Worm (Caenorhabditis elegans): Measurements from ENCODE around the gene twk-48.
A peak's percentile ranks its signal among the peaks of the same experiment; 100 is the strongest.

The twk-48 gene

ce11 chrIII:9874515-9874914, 14.0 kb downstream of the twk-48 start:
- no peak for TF ChIP-seq T20F7.1 (GFP tag; optimal IDR thresholded peaks at IDR 0.05)
- TF ChIP-seq hlh-11 (tag; optimal IDR thresholded peaks at IDR 0.05), result no peak
- no peak for TF ChIP-seq dmd-9 (GFP tag; IDR thresholded peaks at IDR 0.05)
- no peak for TF ChIP-seq Y75B8A.6 (GFP tag; IDR thresholded peaks at IDR 0.05)
- TF ChIP-seq ceh-28 (tag; optimal IDR thresholded peaks at IDR 0.05), result no peak
- TF ChIP-seq lsy-2 (tag; optimal IDR thresholded peaks at IDR 0.05), result no peak
- no peak for TF ChIP-seq lin-39 (tag; optimal IDR thresholded peaks at IDR 0.05)
- TF ChIP-seq egl-27 (tag; optimal IDR thresholded peaks at IDR 0.05), result no peak
- TF ChIP-seq vab-7 (GFP tag; IDR thresholded peaks at IDR 0.05), result no peak
- TF ChIP-seq snpc-1.2 (GFP tag; IDR thresholded peaks at IDR 0.05), result no peak
- no peak for TF ChIP-seq set-16 (GFP tag; IDR thresholded peaks at IDR 0.05)
- no peak for TF ChIP-seq lir-3 (tag; optimal IDR thresholded peaks at IDR 0.05)
- no peak for TF ChIP-seq ztf-7 (tag; optimal IDR thresholded peaks at IDR 0.05)
- TF ChIP-seq dve-1 (tag; optimal IDR thresholded peaks at IDR 0.05; ENCODE audit: insufficient read depth), result no peak
- TF ChIP-seq ztf-11 (tag; optimal IDR thresholded peaks at IDR 0.05), result no peak
- TF ChIP-seq nhr-48 (tag; optimal IDR thresholded peaks at IDR 0.05), result no peak
- no peak for TF ChIP-seq hmg-1.1 (GFP tag; IDR thresholded peaks at IDR 0.05)

DNA sequence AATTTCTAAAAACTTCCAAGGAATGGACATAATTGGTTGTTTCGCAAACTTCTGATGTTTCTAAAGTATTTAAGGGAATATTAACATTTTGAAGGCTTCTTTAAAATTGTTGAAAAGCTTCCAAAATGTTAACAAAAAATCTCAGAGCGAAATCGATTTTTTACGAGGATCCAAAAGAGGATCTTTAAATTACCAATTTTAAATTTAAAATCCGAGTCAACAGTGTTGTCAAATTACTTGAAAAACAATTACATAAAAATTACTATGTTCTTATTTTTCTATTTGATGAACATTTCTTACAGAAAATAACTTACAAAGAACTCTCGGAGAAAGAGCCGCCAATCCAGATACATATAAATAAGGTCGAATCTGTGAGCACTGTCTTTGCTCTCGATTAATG, 16.4 kb downstream of the twk-48 start, which contains the start of gene ZK757.10:
Gene ZK757.10 (plus strand): TSS at position 301 of the 400 bp plus-strand sequence.
- TF ChIP-seq D1046.2 (GFP tag; IDR thresholded peaks at IDR 0.05) (no peak), F26F4.8 (GFP tag; conservative IDR thresholded peaks at IDR 0.05) (no peak), daf-8 (GFP tag; IDR thresholded peaks at IDR 0.05) (no peak), nhr-102 (tag; optimal IDR thresholded peaks at IDR 0.05) (no peak), unc-39 (tag; optimal IDR thresholded peaks at IDR 0.05) (no peak)

DNA sequence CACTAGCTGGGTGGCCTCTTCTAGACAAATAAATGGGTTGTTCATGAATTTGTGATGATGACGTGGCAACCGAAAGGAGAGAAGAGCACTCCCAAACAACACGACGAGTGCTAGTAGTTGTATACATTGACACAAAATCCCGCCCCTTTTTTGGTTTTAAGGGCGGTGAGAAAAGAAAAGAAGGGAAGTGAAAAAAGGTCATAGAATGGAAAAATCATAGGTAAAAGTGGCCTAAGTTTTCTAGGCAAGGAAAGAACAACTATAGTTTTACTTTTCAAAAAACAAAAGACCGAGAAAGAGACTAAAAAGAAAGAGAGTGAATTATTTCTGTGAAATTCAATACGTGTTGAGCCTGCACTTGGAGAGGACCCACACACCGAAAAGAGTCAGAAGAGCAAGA, 18.3 kb downstream of the twk-48 start, which contains the start of gene ZK757.2:
Gene ZK757.2 (minus strand): TSS at position 101 of the 400 bp plus-strand sequence.
- TF ChIP-seq ztf-11 (tag; optimal IDR thresholded peaks at IDR 0.05) (no peak), Y5F2A.4 (GFP tag; optimal IDR thresholded peaks at IDR 0.05) (no peak), lir-3 (tag; optimal IDR thresholded peaks at IDR 0.05) (no peak), sdz-12 (GFP tag; optimal IDR thresholded peaks at IDR 0.05) (no peak), hif-1 (tag; optimal IDR thresholded peaks at IDR 0.05) (no peak), hmg-1.1 (GFP tag; IDR thresholded peaks at IDR 0.05) (no peak), dve-1 (tag; optimal IDR thresholded peaks at IDR 0.05; ENCODE audit: insufficient read depth) (no peak), gei-8 (GFP tag; optimal IDR thresholded peaks at IDR 0.05) (no peak), lin-39 (tag; optimal IDR thresholded peaks at IDR 0.05) (no peak), spr-3 (GFP tag; optimal IDR thresholded peaks at IDR 0.05) (no peak), ZK546.5 (tag; optimal IDR thresholded peaks at IDR 0.05) (no peak), snpc-4 (tag; optimal IDR thresholded peaks at IDR 0.05) (no peak)

ce11 chrIII:9885609-9886008, 25.1 kb downstream of the twk-48 start:
- TF ChIP-seq ceh-28 (tag; optimal IDR thresholded peaks at IDR 0.05) (no peak), nhr-11 (tag; optimal IDR thresholded peaks at IDR 0.05) (peak; percentile 6), egl-43 (GFP tag; IDR thresholded peaks at IDR 0.05) (no peak)

DNA sequence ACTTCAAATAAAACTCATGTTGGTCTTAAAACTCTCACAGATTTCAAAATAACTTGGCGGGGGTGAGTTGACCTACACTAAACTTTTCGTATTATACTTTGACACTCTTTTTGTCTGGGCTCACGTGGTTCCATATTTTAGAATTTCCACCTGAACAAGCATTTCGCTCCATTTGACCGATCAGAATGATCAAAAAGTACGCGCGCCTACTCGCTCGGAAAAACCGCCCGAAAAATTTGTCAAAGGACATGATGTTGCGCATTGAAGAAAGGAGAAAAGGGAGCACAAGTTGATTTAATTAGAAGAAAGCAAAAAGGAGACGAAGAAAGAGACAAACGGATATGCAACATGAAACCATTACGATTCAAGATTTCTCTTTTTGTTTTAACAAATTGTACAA, 25.8 kb downstream of the twk-48 start:
- TF ChIP-seq Y48G9A.11 (GFP tag; IDR thresholded peaks at IDR 0.05) (no peak), unc-62 (GFP tag; optimal IDR thresholded peaks at IDR 0.05 in 1 of 2) (peak in 1 of 2 experiments; percentile 31), unc-62 (tag; optimal IDR thresholded peaks at IDR 0.05) (no peak), aha-1 (tag) (peak; percentile 94), zip-11 (GFP tag; IDR thresholded peaks at IDR 0.05) (no peak)

Measured in whole organism, L4 larva.